ENCODE assay signal across 5 worm cellular contexts in genomic region chrX:14161684-14162347, ce11.
TF ChIP-seq lines count a peak whose summit lies in the region.

Gene lgc-25 (minus strand): TSS chrX:14161734.

TF ChIP-seq in whole organism, L1 larva, 84 proteins besides CTCF, POLR2A, EP300 and RAD21 (continues in another document):
- no peak for TF ChIP-seq nhr-76 (tag; optimal IDR thresholded peaks at IDR 0.05; lab: Kevin White, UChicago)
- TF ChIP-seq zip-4 (GFP tag; optimal IDR thresholded peaks at IDR 0.05; lab: Kevin White, UChicago) = no peak
- TF ChIP-seq ets-5 (GFP tag; IDR thresholded peaks at IDR 0.05; lab: Robert Waterston, UW) = no peak
- TF ChIP-seq skn-1 (tag; optimal IDR thresholded peaks at IDR 0.05; lab: Kevin White, UChicago) = no peak
- TF ChIP-seq C16A3.4 (tag; optimal IDR thresholded peaks at IDR 0.05; lab: Kevin White, UChicago) = no peak
- TF ChIP-seq aha-1 (tag; optimal IDR thresholded peaks at IDR 0.05; lab: Kevin White, UChicago) = no peak
- peak in 1 of 2 experiments; percentile 49 for TF ChIP-seq lin-35 (GFP tag; optimal IDR thresholded peaks at IDR 0.05; lab: Kevin White, UChicago)
- peak; percentile 24 for TF ChIP-seq snu-23 (GFP tag; optimal IDR thresholded peaks at IDR 0.05; lab: Kevin White, UChicago)
- TF ChIP-seq lin-13 (GFP tag; optimal IDR thresholded peaks at IDR 0.05; lab: Kevin White, UChicago) = no peak
- TF ChIP-seq nhr-237 (tag; optimal IDR thresholded peaks at IDR 0.05; lab: Kevin White, UChicago) = no peak
- peak in 1 of 6 experiments; percentile 14 for TF ChIP-seq elt-3 (tag; optimal IDR thresholded peaks at IDR 0.05; lab: Kevin White, UChicago)
- peak; percentile 20 for TF ChIP-seq elt-2 (tag; optimal IDR thresholded peaks at IDR 0.05; lab: Kevin White, UChicago)
- no peak for TF ChIP-seq fkh-4 (tag; optimal IDR thresholded peaks at IDR 0.05; lab: Kevin White, UChicago; ENCODE audit: borderline replicate concordance)
- TF ChIP-seq unc-30 (tag; optimal IDR thresholded peaks at IDR 0.05; lab: Kevin White, UChicago) = no peak
- peak; percentile 35 for TF ChIP-seq nhr-20 (tag; optimal IDR thresholded peaks at IDR 0.05; lab: Kevin White, UChicago)
- no peak for TF ChIP-seq ceh-88 (GFP tag; IDR thresholded peaks at IDR 0.05; lab: Robert Waterston, UW)
- peak; percentile 72 for TF ChIP-seq nhr-90 (tag; optimal IDR thresholded peaks at IDR 0.05; lab: Kevin White, UChicago; ENCODE audit: poor library complexity)
- no peak for TF ChIP-seq ceh-63 (GFP tag; optimal IDR thresholded peaks at IDR 0.05; lab: Kevin White, UChicago)

TF ChIP-seq in whole organism, L2 larva, 48 proteins besides CTCF, POLR2A, EP300 and RAD21 (continues in another document):
- TF ChIP-seq fos-1 (tag; optimal IDR thresholded peaks at IDR 0.05; lab: Kevin White, UChicago) = peak; percentile 29
- TF ChIP-seq sem-4 (tag; optimal IDR thresholded peaks at IDR 0.05; lab: Kevin White, UChicago) = no peak
- no peak for TF ChIP-seq blmp-1 (tag; optimal IDR thresholded peaks at IDR 0.05; lab: Kevin White, UChicago; ENCODE audit: insufficient read depth)
- no peak for TF ChIP-seq mbf-1 (tag; optimal IDR thresholded peaks at IDR 0.05; lab: Kevin White, UChicago)
- TF ChIP-seq sma-9 (GFP tag; optimal IDR thresholded peaks at IDR 0.05; lab: Kevin White, UChicago) = peak; percentile 43
- no peak for TF ChIP-seq sma-9 (tag; optimal IDR thresholded peaks at IDR 0.05; lab: Kevin White, UChicago)
- TF ChIP-seq nhr-10 (tag; optimal IDR thresholded peaks at IDR 0.05; lab: Kevin White, UChicago) = no peak
- TF ChIP-seq egl-27 (tag; optimal IDR thresholded peaks at IDR 0.05; lab: Kevin White, UChicago) = no peak
- TF ChIP-seq ZK546.5 (tag; optimal IDR thresholded peaks at IDR 0.05; lab: Kevin White, UChicago) = no peak
- no peak for TF ChIP-seq F13H6.1 (tag; optimal IDR thresholded peaks at IDR 0.05; lab: Kevin White, UChicago)
- TF ChIP-seq nhr-21 (tag; optimal IDR thresholded peaks at IDR 0.05; lab: Kevin White, UChicago) = peak; percentile 37
- no peak for TF ChIP-seq ztf-4 (tag; optimal IDR thresholded peaks at IDR 0.05; lab: Kevin White, UChicago)
- no peak for TF ChIP-seq elt-1 (tag; optimal IDR thresholded peaks at IDR 0.05; lab: Kevin White, UChicago)
- peak; percentile 60 for TF ChIP-seq sma-3 (GFP tag; optimal IDR thresholded peaks at IDR 0.05; lab: Kevin White, UChicago)
- no peak for TF ChIP-seq R02D3.7 (tag; optimal IDR thresholded peaks at IDR 0.05; lab: Kevin White, UChicago)
- TF ChIP-seq elt-3 (tag; optimal IDR thresholded peaks at IDR 0.05; lab: Kevin White, UChicago) = no peak
- no peak for TF ChIP-seq nhr-129 (tag; optimal IDR thresholded peaks at IDR 0.05; lab: Kevin White, UChicago)
- peak; percentile 53 for TF ChIP-seq gmeb-1 (tag; optimal IDR thresholded peaks at IDR 0.05; lab: Kevin White, UChicago)
- TF ChIP-seq crh-2 (tag; optimal IDR thresholded peaks at IDR 0.05; lab: Kevin White, UChicago) = peak; percentile 43
- TF ChIP-seq ztf-1 (GFP tag; conservative IDR thresholded peaks at IDR 0.05; lab: Robert Waterston, UW) = no peak

TF ChIP-seq in whole organism, L3 larva, 47 proteins besides CTCF, POLR2A, EP300 and RAD21 (continues in another document):
- no peak for TF ChIP-seq nhr-67 (tag; optimal IDR thresholded peaks at IDR 0.05; lab: Kevin White, UChicago)
- TF ChIP-seq ZK546.5 (tag; optimal IDR thresholded peaks at IDR 0.05; lab: Kevin White, UChicago) = no peak
- peak; percentile 29 for TF ChIP-seq nhr-43 (tag; optimal IDR thresholded peaks at IDR 0.05; lab: Kevin White, UChicago; ENCODE audit: poor library complexity, severe bottlenecking)
- no peak for TF ChIP-seq nhr-76 (tag; optimal IDR thresholded peaks at IDR 0.05; lab: Kevin White, UChicago)
- no peak for TF ChIP-seq ceh-82 (tag; optimal IDR thresholded peaks at IDR 0.05; lab: Kevin White, UChicago)
- TF ChIP-seq ceh-16 (tag; optimal IDR thresholded peaks at IDR 0.05; lab: Kevin White, UChicago) = no peak
- TF ChIP-seq daf-12 (tag; optimal IDR thresholded peaks at IDR 0.05; lab: Kevin White, UChicago) = no peak
- TF ChIP-seq R02D3.7 (tag; optimal IDR thresholded peaks at IDR 0.05; lab: Kevin White, UChicago) = no peak
- TF ChIP-seq ztf-11 (tag; optimal IDR thresholded peaks at IDR 0.05; lab: Kevin White, UChicago) = no peak
- TF ChIP-seq tbx-2 (tag; optimal IDR thresholded peaks at IDR 0.05; lab: Kevin White, UChicago) = no peak
- TF ChIP-seq pha-4 (tag; optimal IDR thresholded peaks at IDR 0.05; lab: Kevin White, UChicago) = no peak
- no peak for TF ChIP-seq mml-1 (tag; optimal IDR thresholded peaks at IDR 0.05; lab: Kevin White, UChicago)
- peak; percentile 88 for TF ChIP-seq pqm-1 (tag; optimal IDR thresholded peaks at IDR 0.05; lab: Kevin White, UChicago)
- no peak for TF ChIP-seq unc-39 (tag; optimal IDR thresholded peaks at IDR 0.05; lab: Kevin White, UChicago)
- no peak for TF ChIP-seq nhr-28 (tag; optimal IDR thresholded peaks at IDR 0.05; lab: Kevin White, UChicago)
- no peak for TF ChIP-seq nhr-11 (tag; optimal IDR thresholded peaks at IDR 0.05; lab: Kevin White, UChicago)
- no peak for TF ChIP-seq mdl-1 (tag; optimal IDR thresholded peaks at IDR 0.05; lab: Kevin White, UChicago)
- TF ChIP-seq skn-1 (tag; optimal IDR thresholded peaks at IDR 0.05; lab: Kevin White, UChicago) = no peak
- TF ChIP-seq fkh-2 (tag; optimal IDR thresholded peaks at IDR 0.05; lab: Kevin White, UChicago) = no peak
- peak; percentile 56 for TF ChIP-seq elt-2 (tag; optimal IDR thresholded peaks at IDR 0.05; lab: Kevin White, UChicago)
- no peak for TF ChIP-seq hmg-11 (tag; optimal IDR thresholded peaks at IDR 0.05; lab: Kevin White, UChicago)

TF ChIP-seq in whole organism, L4 larva, 104 proteins besides CTCF, POLR2A, EP300 and RAD21 (continues in another document):
- TF ChIP-seq ZK546.5 (tag; optimal IDR thresholded peaks at IDR 0.05; lab: Kevin White, UChicago) (no peak), zag-1 (tag; optimal IDR thresholded peaks at IDR 0.05; lab: Kevin White, UChicago) (no peak), dve-1 (tag; optimal IDR thresholded peaks at IDR 0.05; lab: Kevin White, UChicago; ENCODE audit: insufficient read depth) (peak; percentile 63), ZK337.2 (GFP tag; IDR thresholded peaks at IDR 0.05; lab: Robert Waterston, UW) (0 out of 2 replicates have a peak, but pooled peaks have one; percentile 39), ctbp-1 (GFP tag; IDR thresholded peaks at IDR 0.05; lab: Robert Waterston, UW) (peak; percentile 62), T20F7.1 (GFP tag; optimal IDR thresholded peaks at IDR 0.05; lab: Kevin White, UChicago) (peak; percentile 53), nhr-11 (tag; optimal IDR thresholded peaks at IDR 0.05; lab: Kevin White, UChicago) (no peak), unc-39 (tag; optimal IDR thresholded peaks at IDR 0.05; lab: Kevin White, UChicago) (no peak), vab-7 (GFP tag; IDR thresholded peaks at IDR 0.05; lab: Robert Waterston, UW) (peak; percentile 84), dmd-9 (GFP tag; IDR thresholded peaks at IDR 0.05; lab: Robert Waterston, UW) (0 out of 2 replicates have a peak, but pooled peaks have one; percentile 44), spr-1 (tag; optimal IDR thresholded peaks at IDR 0.05; lab: Kevin White, UChicago) (no peak), T26A8.4 (GFP tag; IDR thresholded peaks at IDR 0.05; lab: Robert Waterston, UW) (peak; percentile 68), nhr-25 (tag; optimal IDR thresholded peaks at IDR 0.05; lab: Kevin White, UChicago; ENCODE audit: borderline replicate concordance, insufficient read depth) (peak; percentile 31), lin-29 (GFP tag; IDR thresholded peaks at IDR 0.05; lab: Robert Waterston, UW) (no peak), mxl-2 (GFP tag; conservative IDR thresholded peaks at IDR 0.05; lab: Robert Waterston, UW) (no peak), mdt-29 (GFP tag; IDR thresholded peaks at IDR 0.05; lab: Robert Waterston, UW) (peak; percentile 31; the same call in 1 of the 2 replicates), aha-1 (tag; lab: Kevin White, UChicago) (no peak), pqm-1 (tag; optimal IDR thresholded peaks at IDR 0.05; lab: Kevin White, UChicago) (no peak), Y48G9A.11 (GFP tag; IDR thresholded peaks at IDR 0.05; lab: Robert Waterston, UW) (peak; percentile 50; the same call in 1 of the 2 replicates), mep-1 (tag; optimal IDR thresholded peaks at IDR 0.05; lab: Kevin White, UChicago) (no peak)

TF ChIP-seq in whole organism, young adult, 124 proteins besides CTCF, POLR2A, EP300 and RAD21 (continues in another document):
- TF ChIP-seq lir-1 (GFP tag; conservative IDR thresholded peaks at IDR 0.05; lab: Robert Waterston, UW) (peak; percentile 65), tlf-1 (GFP tag; optimal IDR thresholded peaks at IDR 0.05; lab: Kevin White, UChicago) (no peak), atf-7 (tag; optimal IDR thresholded peaks at IDR 0.05; lab: Kevin White, UChicago) (peak; percentile 21), F10E7.11 (tag; optimal IDR thresholded peaks at IDR 0.05; lab: Kevin White, UChicago) (no peak), lsy-27 (tag; optimal IDR thresholded peaks at IDR 0.05; lab: Kevin White, UChicago; ENCODE audit: borderline replicate concordance, insufficient read depth) (no peak), pbrm-1 (GFP tag; IDR thresholded peaks at IDR 0.05; lab: Robert Waterston, UW) (peak; percentile 68), attf-5 (GFP tag; optimal IDR thresholded peaks at IDR 0.05; lab: Kevin White, UChicago) (no peak), mxl-1 (tag; optimal IDR thresholded peaks at IDR 0.05; lab: Kevin White, UChicago) (peak; percentile 36), rpc-1 (optimal IDR thresholded peaks at IDR 0.05; lab: Kevin White, UChicago) (peak; percentile 96), rpc-1 (tag; optimal IDR thresholded peaks at IDR 0.05; lab: Kevin White, UChicago) (peak; percentile 94), ccch-3 (GFP tag; optimal IDR thresholded peaks at IDR 0.05; lab: Kevin White, UChicago) (no peak), B0035.1 (tag; optimal IDR thresholded peaks at IDR 0.05; lab: Kevin White, UChicago) (peak; percentile 63), hrde-1 (tag; optimal IDR thresholded peaks at IDR 0.05; lab: Kevin White, UChicago; ENCODE audit: borderline replicate concordance) (peak; percentile 44), hlh-12 (tag; optimal IDR thresholded peaks at IDR 0.05; lab: Kevin White, UChicago) (no peak), F39B2.1 (GFP tag; IDR thresholded peaks at IDR 0.05; lab: Robert Waterston, UW) (no peak), rec-8 (tag; optimal IDR thresholded peaks at IDR 0.05; lab: Kevin White, UChicago) (peak; percentile 59 to 73), nfya-1 (tag; optimal IDR thresholded peaks at IDR 0.05; lab: Kevin White, UChicago; ENCODE audit: borderline replicate concordance, insufficient read depth) (no peak), ceh-58 (GFP tag; IDR thresholded peaks at IDR 0.05; lab: Robert Waterston, UW) (no peak), Y53G8AR.9 (GFP tag; conservative IDR thresholded peaks at IDR 0.05; lab: Robert Waterston, UW) (no peak), F55B11.4 (tag; optimal IDR thresholded peaks at IDR 0.05; lab: Kevin White, UChicago; ENCODE audit: borderline replicate concordance, insufficient read depth) (no peak), pha-4 (tag; optimal IDR thresholded peaks at IDR 0.05; lab: Kevin White, UChicago) (no peak), mes-4 (tag; optimal IDR thresholded peaks at IDR 0.05; lab: Kevin White, UChicago) (peak; percentile 70), gei-17 (GFP tag; optimal IDR thresholded peaks at IDR 0.05; lab: Kevin White, UChicago) (peak; percentile 10)
